Fruit fly (Drosophila melanogaster) whole organism, embryonic: Measurements from ENCODE around the gene Amacr.

Experiments used
- Abd-B ChIP-seq: fragments of 200-800 bp; sonication (Bioruptor generic); optimal IDR thresholded peaks from 2 replicates; lab custom pipeline; 2018; ENCODE audit warnings: missing biosample characterization, mild to moderate bottlenecking, missing genetic modification characterization, moderate library complexity
- BEAF-32 ChIP-seq: fragments of 200-800 bp; sonication (Bioruptor generic); optimal IDR thresholded peaks from 3 replicates; lab custom pipeline; 2017; ENCODE audit warnings: missing biosample characterization, missing genetic modification characterization, mild to moderate bottlenecking, moderate library complexity, missing genetic modification reagents
- C15 ChIP-seq: fragments of 200-800 bp; sonication (Bioruptor generic); IDR thresholded peaks from 3 replicates; pipeline ENCODE4 v1.3.6; 2022; ENCODE audit warnings: missing biosample characterization, missing genetic modification characterization
- CG10431 ChIP-seq: fragments of 200-800 bp; sonication (Bioruptor generic); optimal IDR thresholded peaks from 3 replicates; lab custom pipeline; 2018; ENCODE audit warnings: missing biosample characterization, mild to moderate bottlenecking, missing genetic modification characterization
- CG10543 ChIP-seq: fragments of 200-800 bp; sonication (Bioruptor generic); optimal IDR thresholded peaks from 3 replicates; lab custom pipeline; 2017; ENCODE audit warnings: missing biosample characterization, mild to moderate bottlenecking, missing genetic modification characterization, moderate library complexity
- CG11247 ChIP-seq: fragments of 200-800 bp; sonication (Bioruptor generic); IDR thresholded peaks from 2 replicates; pipeline ENCODE4 v1.3.6; 2022; ENCODE audit warnings: missing biosample characterization, missing genetic modification characterization
- CG11560 ChIP-seq: fragments of 200-800 bp; sonication (Bioruptor generic); IDR thresholded peaks from 3 replicates; pipeline ENCODE4 v1.3.6; 2022; ENCODE audit warnings: missing biosample characterization, missing genetic modification characterization
- CG12155 ChIP-seq: fragments of 200-800 bp; sonication (Bioruptor generic); optimal IDR thresholded peaks from 3 replicates; lab custom pipeline; 2016; ENCODE audit warnings: missing biosample characterization, missing genetic modification characterization
- CG12219 ChIP-seq: fragments of 200-800 bp; sonication (Bioruptor generic); optimal IDR thresholded peaks from 3 replicates; lab custom pipeline; 2018; ENCODE audit warnings: missing biosample characterization, mild to moderate bottlenecking, missing genetic modification characterization
- CG14667 ChIP-seq: fragments of 200-800 bp; sonication (Bioruptor generic); IDR thresholded peaks from 2 replicates; pipeline ENCODE4 v1.3.6; 2022; ENCODE audit warnings: missing biosample characterization, missing genetic modification characterization
- CG1529 ChIP-seq: fragments of 200-800 bp; sonication (Bioruptor generic); optimal IDR thresholded peaks from 3 replicates; lab custom pipeline; 2018; ENCODE audit warnings: missing biosample characterization, missing genetic modification characterization
- CG1602 ChIP-seq: fragments of 200-800 bp; sonication (Bioruptor generic); optimal IDR thresholded peaks from 3 replicates; lab custom pipeline; 2016; ENCODE audit warnings: missing biosample characterization, missing genetic modification characterization
- CG17328 ChIP-seq: fragments of 200-800 bp; sonication (Bioruptor generic); IDR thresholded peaks from 2 replicates; pipeline ENCODE4 v1.3.6; 2022; ENCODE audit warnings: missing biosample characterization, missing genetic modification characterization
- CG17802 ChIP-seq: fragments of 200-800 bp; sonication (Bioruptor generic); optimal IDR thresholded peaks from 2 replicates; lab custom pipeline; 2018; ENCODE audit warnings: missing biosample characterization, mild to moderate bottlenecking, missing genetic modification characterization, moderate library complexity
- CG18262 ChIP-seq: fragments of 200-800 bp; optimal IDR thresholded peaks from 3 replicates; lab custom pipeline; 2019; ENCODE audit warnings: missing biosample characterization, mild to moderate bottlenecking, missing genetic modification characterization, moderate library complexity
- CG2875 ChIP-seq: fragments of 200-800 bp; sonication (Bioruptor generic); optimal IDR thresholded peaks from 2 replicates; lab custom pipeline; 2017; ENCODE audit warnings: missing biosample characterization, mild to moderate bottlenecking, missing genetic modification characterization, missing genetic modification reagents
- CG31388 ChIP-seq: fragments of 200-800 bp; sonication (Bioruptor generic); optimal IDR thresholded peaks from 2 replicates; lab custom pipeline; 2016; ENCODE audit warnings: missing biosample characterization, missing genetic modification characterization
- CG32767 ChIP-seq: fragments of 200-800 bp; sonication (Bioruptor generic); IDR thresholded peaks from 2 replicates; pipeline ENCODE4 v1.3.6; 2022; ENCODE audit warnings: missing biosample characterization, missing genetic modification characterization
- CG32772 ChIP-seq: fragments of 200-800 bp; sonication (Bioruptor generic); IDR thresholded peaks from 2 replicates; pipeline ENCODE4 v1.3.6; 2022; ENCODE audit warnings: missing biosample characterization, missing genetic modification characterization
- CG3281 ChIP-seq: fragments of 200-800 bp; sonication (Bioruptor generic); optimal IDR thresholded peaks from 3 replicates; lab custom pipeline; 2017; ENCODE audit warnings: missing biosample characterization, mild to moderate bottlenecking, missing genetic modification characterization
- CG33213 ChIP-seq: fragments of 200-800 bp; sonication (Bioruptor generic); optimal IDR thresholded peaks from 3 replicates; lab custom pipeline; 2016; ENCODE audit warnings: missing biosample characterization, missing genetic modification characterization
- CG3726 ChIP-seq: fragments of 200-800 bp; sonication (Bioruptor generic); IDR thresholded peaks from 3 replicates; pipeline ENCODE4, ENCODE4 v1.3.6; 2022; ENCODE audit warnings: missing biosample characterization, missing genetic modification characterization
- CG4820 ChIP-seq: fragments of 200-800 bp; sonication (Bioruptor generic); optimal IDR thresholded peaks from 3 replicates; lab custom pipeline; 2016; ENCODE audit warnings: missing biosample characterization, missing genetic modification characterization
- CG6272 ChIP-seq: fragments of 200-800 bp; sonication (Bioruptor generic); IDR thresholded peaks from 2 replicates; pipeline ENCODE4 v1.3.6; 2022; ENCODE audit warnings: missing biosample characterization, missing genetic modification characterization
- CG7987 ChIP-seq: fragments of 200-800 bp; sonication (Bioruptor generic); optimal IDR thresholded peaks from 2 replicates; lab custom pipeline; 2018; ENCODE audit warnings: missing biosample characterization, mild to moderate bottlenecking, missing genetic modification characterization, moderate library complexity
- CG8359 ChIP-seq: fragments of 200-800 bp; sonication (Bioruptor generic); optimal IDR thresholded peaks from 2 replicates; lab custom pipeline; 2017; ENCODE audit warnings: missing biosample characterization, mild to moderate bottlenecking, missing genetic modification characterization, borderline replicate concordance
- CG8388 ChIP-seq: fragments of 200-800 bp; sonication (Bioruptor generic); optimal IDR thresholded peaks from 2 replicates; lab custom pipeline; 2019; ENCODE audit warnings: missing biosample characterization, mild to moderate bottlenecking, missing genetic modification characterization, moderate library complexity
- Dp ChIP-seq: fragments of 200-800 bp; sonication (Bioruptor generic); optimal IDR thresholded peaks from 2 replicates; lab custom pipeline; 2018; ENCODE audit warnings: missing biosample characterization, mild to moderate bottlenecking, missing genetic modification characterization, moderate library complexity
- Ets97D ChIP-seq: fragments of 200-800 bp; sonication (Bioruptor generic); optimal IDR thresholded peaks from 3 replicates; lab custom pipeline; 2016; ENCODE audit warnings: missing biosample characterization, missing genetic modification characterization
- Hmx ChIP-seq: fragments of 200-800 bp; sonication (Bioruptor generic); optimal IDR thresholded peaks from 2 replicates; lab custom pipeline; 2016; ENCODE audit warnings: missing biosample characterization, missing genetic modification characterization
- Hr51 ChIP-seq, 2 experiments: fragments of 200-800 bp; sonication (Bioruptor generic); optimal IDR thresholded peaks; 2 replicates in 1 of 2; 3 replicates in 1 of 2; lab custom pipeline; 2016 to 2018; ENCODE audit warnings: missing biosample characterization in 2 of 2, missing genetic modification characterization in 2 of 2, mild to moderate bottlenecking in 1 of 2, moderate library complexity in 1 of 2
- Meics ChIP-seq: fragments of 200-800 bp; sonication (Bioruptor generic); optimal IDR thresholded peaks from 2 replicates; lab custom pipeline; 2017; ENCODE audit warnings: missing biosample characterization, mild to moderate bottlenecking, missing genetic modification characterization
- Scr ChIP-seq: fragments of 200-800 bp; sonication (Bioruptor generic); IDR thresholded peaks from 2 replicates; pipeline ENCODE4 v1.3.6; 2022; ENCODE audit warnings: missing biosample characterization, missing genetic modification characterization; ENCODE audit not compliant: partially characterized antibody
- Sry-β ChIP-seq: fragments of 200-800 bp; sonication (Bioruptor generic); optimal IDR thresholded peaks from 2 replicates; lab custom pipeline; 2018; ENCODE audit warnings: missing biosample characterization, mild to moderate bottlenecking, missing genetic modification characterization, moderate library complexity
- ap ChIP-seq: fragments of 200-800 bp; sonication (Bioruptor generic); IDR thresholded peaks from 2 replicates; pipeline ENCODE4 v1.3.6; 2022; ENCODE audit warnings: missing biosample characterization, missing genetic modification characterization
- ato ChIP-seq: fragments of 200-800 bp; sonication (Bioruptor generic); IDR thresholded peaks from 2 replicates; pipeline ENCODE4 v1.3.6; 2022; ENCODE audit warnings: missing biosample characterization, missing genetic modification characterization; ENCODE audit not compliant: partially characterized antibody
- az2 ChIP-seq: fragments of 200-800 bp; sonication (Bioruptor generic); optimal IDR thresholded peaks from 3 replicates; lab custom pipeline; 2016; ENCODE audit warnings: missing biosample characterization, missing genetic modification characterization
- caup ChIP-seq: fragments of 200-800 bp; sonication (Bioruptor generic); optimal IDR thresholded peaks from 3 replicates; lab custom pipeline; 2017; ENCODE audit warnings: missing biosample characterization, mild to moderate bottlenecking, missing genetic modification characterization, moderate library complexity; ENCODE audit not compliant: severe bottlenecking
- dysf ChIP-seq: fragments of 200-800 bp; sonication (Bioruptor generic); IDR thresholded peaks from 3 replicates; pipeline ENCODE4 v1.3.6; 2022; ENCODE audit warnings: missing biosample characterization, missing genetic modification characterization
- ems ChIP-seq: fragments of 200-800 bp; sonication (Bioruptor generic); optimal IDR thresholded peaks from 3 replicates; lab custom pipeline; 2016; ENCODE audit warnings: missing biosample characterization, missing genetic modification characterization
- fu2 ChIP-seq: fragments of 200-800 bp; sonication (Bioruptor generic); optimal IDR thresholded peaks from 2 replicates; lab custom pipeline; 2016; ENCODE audit warnings: missing biosample characterization, missing genetic modification characterization
- gt ChIP-seq: fragments of 200-800 bp; sonication (Bioruptor generic); IDR thresholded peaks from 2 replicates; pipeline ENCODE4 v1.3.6; 2022; ENCODE audit warnings: missing biosample characterization, missing genetic modification characterization
- ken ChIP-seq: fragments of 200-800 bp; sonication (Bioruptor generic); IDR thresholded peaks from 3 replicates; pipeline ENCODE4 v1.3.6; 2022; ENCODE audit warnings: missing biosample characterization, missing genetic modification characterization
- lab ChIP-seq: fragments of 200-800 bp; sonication (Bioruptor generic); optimal IDR thresholded peaks from 3 replicates; lab custom pipeline; 2017; ENCODE audit warnings: missing biosample characterization, missing genetic modification characterization, mild to moderate bottlenecking, moderate library complexity, missing genetic modification reagents
- pzg ChIP-seq: fragments of 200-800 bp; sonication (Bioruptor generic); optimal IDR thresholded peaks from 3 replicates; lab custom pipeline; 2018; ENCODE audit warnings: missing biosample characterization, mild to moderate bottlenecking, missing genetic modification characterization, moderate library complexity
- so ChIP-seq: fragments of 200-800 bp; sonication (Bioruptor generic); IDR thresholded peaks from 3 replicates; pipeline ENCODE4 v1.3.6; 2022; ENCODE audit warnings: missing biosample characterization, missing genetic modification characterization
- tna ChIP-seq: fragments of 200-800 bp; sonication (Bioruptor generic); IDR thresholded peaks from 2 replicates; pipeline ENCODE4 v1.3.6; 2022; ENCODE audit warnings: missing biosample characterization, missing genetic modification characterization; ENCODE audit not compliant: partially characterized antibody
- trh ChIP-seq: fragments of 200-800 bp; sonication (Bioruptor generic); optimal IDR thresholded peaks from 2 replicates; lab custom pipeline; 2016; ENCODE audit warnings: missing biosample characterization, missing genetic modification characterization
- wek ChIP-seq: fragments of 200-800 bp; sonication (Bioruptor generic); optimal IDR thresholded peaks from 3 replicates; lab custom pipeline; 2018; ENCODE audit warnings: missing biosample characterization, mild to moderate bottlenecking, missing genetic modification characterization, moderate library complexity

The Amacr gene

DNA sequence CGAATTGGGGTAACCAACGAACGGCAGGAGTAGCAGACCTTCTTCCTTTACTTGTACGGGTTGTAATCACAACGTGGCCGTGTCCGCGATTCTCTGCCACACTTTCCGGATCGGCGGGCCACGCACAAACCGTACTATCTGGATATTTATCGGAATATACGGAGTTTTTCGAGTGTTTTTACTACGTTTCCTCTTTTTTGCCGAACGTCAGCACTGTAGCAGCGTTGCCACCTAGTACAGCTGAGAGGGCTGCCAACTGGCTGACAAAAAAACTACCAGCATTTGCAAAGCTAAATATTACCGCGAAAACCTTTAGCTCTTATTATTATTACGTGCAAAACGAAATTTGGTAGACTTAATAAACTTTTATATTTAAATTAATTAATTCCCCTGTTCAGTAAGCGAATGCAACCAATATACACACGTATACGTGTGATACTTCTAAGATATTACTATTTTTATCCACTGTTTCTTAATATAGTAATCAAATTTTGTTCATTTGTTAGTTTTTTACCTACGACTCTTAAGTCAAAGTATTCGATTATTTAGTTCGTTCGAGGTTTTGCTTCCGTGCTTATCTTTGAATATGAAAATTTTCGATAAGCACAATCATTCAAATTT, 18.0 kb downstream of the Amacr start, which contains the start of gene TM9SF2 (continued):
- TF ChIP-seq CG33213 (GFP tag; lab: Kevin White, UChicago) (no peak), CG10543 (no peak), CG3726 (no peak), Meics (peak; percentile 61), CG1529 (GFP tag; lab: Kevin White, UChicago) (no peak), CG31388 (GFP tag; lab: Kevin White, UChicago) (no peak), lab (GFP tag; lab: Kevin White, UChicago) (peak; percentile 48), Hr51 (GFP tag; optimal IDR thresholded peaks at IDR 0.05; lab: Kevin White, UChicago) (no peak), CG2875 (GFP tag; lab: Kevin White, UChicago) (no peak), Dp (GFP tag; lab: Kevin White, UChicago) (no peak), ken (no peak), Ets97D (peak; percentile 17), CG8359 (GFP tag; lab: Kevin White, UChicago) (no peak), CG17802 (no peak), CG17328 (GFP tag; lab: Robert Waterston, UW) (peak; percentile 21; the same call in 1 of the 2 replicates), CG32772 (GFP tag; lab: Robert Waterston, UW) (no peak), az2 (peak; percentile 7), Scr (no peak), gt (GFP tag; lab: Robert Waterston, UW) (no peak), CG12155 (GFP tag; lab: Kevin White, UChicago) (peak; percentile 22), CG4820 (GFP tag; lab: Kevin White, UChicago) (peak; percentile 24), pzg (GFP tag; lab: Kevin White, UChicago) (peak; percentile 49), CG8388 (GFP tag; lab: Kevin White, UChicago) (peak; percentile 25), CG1602 (GFP tag; lab: Kevin White, UChicago) (peak; percentile 6), CG12219 (GFP tag; lab: Kevin White, UChicago) (peak; percentile 0), dysf (GFP tag; lab: Robert Waterston, UW) (0 out of 3 replicates have a peak, but pooled peaks have one; percentile 22), ems (GFP tag; lab: Kevin White, UChicago) (peak; percentile 12), CG7987 (GFP tag; lab: Kevin White, UChicago) (no peak), ap (GFP tag; lab: Robert Waterston, UW) (no peak), CG3281 (GFP tag; lab: Kevin White, UChicago) (peak; percentile 30), trh (GFP tag; lab: Kevin White, UChicago) (no peak), C15 (GFP tag; lab: Robert Waterston, UW) (no peak), CG18262 (tag; lab: Kevin White, UChicago) (peak; percentile 3), CG11247 (GFP tag; lab: Robert Waterston, UW) (0 out of 2 replicates have a peak, but pooled peaks have one; percentile 13), tna (GFP tag; lab: Robert Waterston, UW) (no peak), CG11560 (tag; lab: Robert Waterston, UW) (no peak), Abd-B (no peak), wek (GFP tag; lab: Kevin White, UChicago) (no peak), caup (GFP tag; lab: Kevin White, UChicago) (peak; percentile 41), so (GFP tag; lab: Robert Waterston, UW) (no peak), CG32767 (GFP tag; lab: Robert Waterston, UW) (no peak), ato (GFP tag; lab: Robert Waterston, UW) (no peak), BEAF-32 (GFP tag; lab: Kevin White, UChicago) (no peak), fu2 (GFP tag; lab: Kevin White, UChicago) (no peak), Hmx (GFP tag; lab: Kevin White, UChicago) (peak; percentile 4), CG10431 (GFP tag; lab: Kevin White, UChicago) (no peak), CG6272 (GFP tag; lab: Robert Waterston, UW) (0 out of 2 replicates have a peak, but pooled peaks have one; percentile 27), CG14667 (0 out of 2 replicates have a peak, but pooled peaks have one; percentile 11), Sry-β (GFP tag; lab: Kevin White, UChicago) (peak; percentile 68)
